Fruit fly (Drosophila melanogaster): ENCODE measurements around the gene CG12877.

- no peak for TF ChIP-seq CG10631 (GFP tag; optimal IDR thresholded peaks at IDR 0.05)
- peak; percentile 35 for TF ChIP-seq Eip78C (GFP tag)
- no peak for TF ChIP-seq Blimp-1 (GFP tag; optimal IDR thresholded peaks at IDR 0.05)
- no peak for TF ChIP-seq pdm3 (GFP tag; optimal IDR thresholded peaks at IDR 0.05)
- TF ChIP-seq Hr4 (GFP tag; optimal IDR thresholded peaks at IDR 0.05): no peak
These were observed 27.9 kb upstream of the CG12877 start, which contains the start of gene CG12883 for dm6 chr3R:27679019-27679418.

Data from whole organism, prepupa.